Worm (Caenorhabditis elegans) whole organism, late embryonic: ENCODE measurements around the gene ser-1.

Experiments
- C08G9.2 ChIP-seq: sonication (generic microtip); optimal IDR thresholded peaks from 2 replicates; lab custom pipeline; 2016; ENCODE audit warnings: mild to moderate bottlenecking, missing genetic modification characterization, moderate library complexity, missing compliant biosample characterization
- F13H6.1 ChIP-seq: sonication (generic microtip); optimal IDR thresholded peaks from 2 replicates; lab custom pipeline; 2016; ENCODE audit warnings: missing genetic modification characterization, missing compliant biosample characterization
- K09A11.1 ChIP-seq: sonication (generic microtip); optimal IDR thresholded peaks from 2 replicates; lab custom pipeline; 2017; ENCODE audit warnings: antibody characterized with exemption, mild to moderate bottlenecking, missing genetic modification characterization, missing compliant biosample characterization; ENCODE audit not compliant: insufficient read depth
- T23F11.4 ChIP-seq: fragments of 200-800 bp; sonication (Bioruptor generic); optimal IDR thresholded peaks from 2 replicates; lab custom pipeline; 2018; ENCODE audit warnings: mild to moderate bottlenecking, missing genetic modification characterization, missing compliant biosample characterization
- Y22D7AL.16 ChIP-seq: sonication (generic microtip); optimal IDR thresholded peaks from 2 replicates; lab custom pipeline; 2016; ENCODE audit warnings: missing genetic modification characterization, missing compliant biosample characterization
- ahr-1 ChIP-seq: sonication (generic microtip); optimal IDR thresholded peaks from 2 replicates; lab custom pipeline; 2016; ENCODE audit warnings: missing genetic modification characterization, missing compliant biosample characterization
- ama-1 ChIP-seq: fragments of 150-350 bp; optimal IDR thresholded peaks from 2 replicates; lab custom pipeline; 2014
- ceh-14 ChIP-seq: sonication (generic microtip); optimal IDR thresholded peaks from 2 replicates; lab custom pipeline; 2016; ENCODE audit warnings: missing genotype, missing genetic modification characterization, missing compliant biosample characterization
- ceh-18 ChIP-seq: sonication (generic microtip); optimal IDR thresholded peaks from 2 replicates; lab custom pipeline; 2016; ENCODE audit warnings: missing genetic modification characterization, missing compliant biosample characterization
- ceh-19 ChIP-seq: fragments of 200-800 bp; sonication (Bioruptor generic); optimal IDR thresholded peaks from 2 replicates; lab custom pipeline; 2018; ENCODE audit warnings: mild to moderate bottlenecking, missing genetic modification characterization, missing compliant biosample characterization
- ceh-2 ChIP-seq: sonication (generic microtip); optimal IDR thresholded peaks from 2 replicates; lab custom pipeline; 2016; ENCODE audit warnings: missing genotype, missing genetic modification characterization, missing compliant biosample characterization
- ceh-24 ChIP-seq: sonication (generic microtip); optimal IDR thresholded peaks from 2 replicates; lab custom pipeline; 2016; ENCODE audit warnings: mild to moderate bottlenecking, missing genetic modification characterization, missing compliant biosample characterization
- ceh-31 ChIP-seq: sonication (generic microtip); optimal IDR thresholded peaks from 2 replicates; lab custom pipeline; 2016; ENCODE audit warnings: missing genetic modification characterization, missing compliant biosample characterization
- ceh-34 ChIP-seq: sonication (generic microtip); optimal IDR thresholded peaks from 2 replicates; lab custom pipeline; 2016; ENCODE audit warnings: mild to moderate bottlenecking, missing genetic modification characterization, missing compliant biosample characterization
- ceh-45 ChIP-seq: fragments of 200-800 bp; sonication (Bioruptor generic); IDR thresholded peaks from 2 replicates; pipeline ENCODE4 v1.3.6; 2022; ENCODE audit warnings: missing genetic modification reagents, missing genetic modification characterization, missing compliant biosample characterization
- ceh-6 ChIP-seq: fragments of 200-800 bp; sonication (Bioruptor generic); optimal IDR thresholded peaks from 2 replicates; lab custom pipeline; 2018; ENCODE audit warnings: mild to moderate bottlenecking, missing genetic modification characterization, missing compliant biosample characterization
- che-1 ChIP-seq: sonication (generic microtip); optimal IDR thresholded peaks from 2 replicates; lab custom pipeline; 2016; ENCODE audit warnings: mild to moderate bottlenecking, missing genetic modification characterization, missing compliant biosample characterization
- dmd-4 ChIP-seq: sonication (generic microtip); optimal IDR thresholded peaks from 2 replicates; lab custom pipeline; 2016; ENCODE audit warnings: borderline replicate concordance, missing genetic modification characterization, missing compliant biosample characterization
- elt-2 ChIP-seq: sonication (generic microtip); optimal IDR thresholded peaks from 2 replicates; lab custom pipeline; 2016; ENCODE audit warnings: missing genetic modification reagents, missing genetic modification characterization, missing compliant biosample characterization
- elt-4 ChIP-seq: sonication (generic microtip); optimal IDR thresholded peaks from 2 replicates; lab custom pipeline; 2016; ENCODE audit warnings: missing genetic modification characterization, missing compliant biosample characterization
- ets-4 ChIP-seq: sonication (generic microtip); optimal IDR thresholded peaks from 2 replicates; lab custom pipeline; 2016; ENCODE audit warnings: missing genetic modification characterization, missing compliant biosample characterization
- fkh-10 ChIP-seq: fragments of 150-350 bp; optimal IDR thresholded peaks from 2 replicates; lab custom pipeline; 2014; ENCODE audit warnings: missing biosample characterization, missing genetic modification reagents, missing genetic modification characterization
- fkh-6 ChIP-seq: sonication (generic microtip); optimal IDR thresholded peaks from 2 replicates; lab custom pipeline; 2016; ENCODE audit warnings: missing genetic modification characterization, missing compliant biosample characterization
- gmeb-2 ChIP-seq: sonication (generic microtip); optimal IDR thresholded peaks from 2 replicates; lab custom pipeline; 2016; ENCODE audit warnings: missing genetic modification characterization, inconsistent platforms, missing compliant biosample characterization
- hlh-15 ChIP-seq: sonication (generic microtip); optimal IDR thresholded peaks from 2 replicates; lab custom pipeline; 2016; ENCODE audit warnings: missing genetic modification characterization, missing compliant biosample characterization
- hlh-30 ChIP-seq: sonication (generic microtip); optimal IDR thresholded peaks from 2 replicates; lab custom pipeline; 2017; ENCODE audit warnings: antibody characterized with exemption, missing genetic modification characterization, missing compliant biosample characterization; ENCODE audit not compliant: insufficient read depth
- hlh-8 ChIP-seq: sonication (generic microtip); optimal IDR thresholded peaks from 2 replicates; lab custom pipeline; 2016; ENCODE audit warnings: missing genotype, missing genetic modification characterization, missing compliant biosample characterization
- lim-6 ChIP-seq: sonication (generic microtip); optimal IDR thresholded peaks from 2 replicates; lab custom pipeline; 2016; ENCODE audit warnings: missing genetic modification characterization, missing compliant biosample characterization
- mec-3 ChIP-seq: sonication (generic microtip); optimal IDR thresholded peaks from 2 replicates; lab custom pipeline; 2016; ENCODE audit warnings: borderline replicate concordance, missing genetic modification characterization, missing compliant biosample characterization
- nfya-1 ChIP-seq: sonication (generic microtip); optimal IDR thresholded peaks from 2 replicates; lab custom pipeline; 2017; ENCODE audit warnings: missing genetic modification characterization, mild to moderate bottlenecking, missing compliant biosample characterization, antibody characterized with exemption, moderate library complexity
- nhr-232 ChIP-seq: sonication (generic microtip); optimal IDR thresholded peaks from 2 replicates; lab custom pipeline; 2016; ENCODE audit warnings: missing genetic modification characterization, missing compliant biosample characterization
- npax-4 ChIP-seq: sonication (generic microtip); optimal IDR thresholded peaks from 2 replicates; lab custom pipeline; 2016; ENCODE audit warnings: missing genetic modification characterization, missing compliant biosample characterization
- pag-3 ChIP-seq: sonication (generic microtip); optimal IDR thresholded peaks from 2 replicates; lab custom pipeline; 2016; ENCODE audit warnings: missing compliant biosample characterization, missing genetic modification characterization, borderline replicate concordance
- pat-9 ChIP-seq: fragments of 200-800 bp; sonication (Bioruptor generic); optimal IDR thresholded peaks from 2 replicates; lab custom pipeline; 2018; ENCODE audit warnings: mild to moderate bottlenecking, missing genetic modification characterization, moderate library complexity, missing compliant biosample characterization
- pax-1 ChIP-seq: fragments of 150-350 bp; optimal IDR thresholded peaks from 2 replicates; lab custom pipeline; 2014; ENCODE audit warnings: missing biosample characterization, missing genetic modification characterization
- pha-2 ChIP-seq: sonication (generic microtip); optimal IDR thresholded peaks from 2 replicates; lab custom pipeline; 2017; ENCODE audit warnings: mild to moderate bottlenecking, missing genetic modification characterization, missing compliant biosample characterization
- pha-4 ChIP-seq: fragments of 150-350 bp; optimal IDR thresholded peaks from 2 replicates; lab custom pipeline; 2018; ENCODE audit warnings: missing biosample characterization, missing genetic modification reagents, missing genetic modification characterization
- pqm-1 ChIP-seq: sonication (generic microtip); optimal IDR thresholded peaks from 2 replicates; lab custom pipeline; 2016; ENCODE audit warnings: missing genetic modification characterization, missing compliant biosample characterization
- pros-1 ChIP-seq: fragments of 150-350 bp; optimal IDR thresholded peaks from 2 replicates; lab custom pipeline; 2014; ENCODE audit warnings: missing biosample characterization, missing genetic modification reagents, missing genetic modification characterization
- sox-2 ChIP-seq: fragments of 200-800 bp; sonication (Bioruptor generic); IDR thresholded peaks from 2 replicates; pipeline ENCODE4 v1.3.6; 2022; ENCODE audit warnings: missing genetic modification reagents, missing genetic modification characterization, missing compliant biosample characterization
- syd-9 ChIP-seq: sonication (generic microtip); optimal IDR thresholded peaks from 2 replicates; lab custom pipeline; 2016; ENCODE audit warnings: mild to moderate bottlenecking, missing genetic modification characterization, moderate library complexity, missing compliant biosample characterization
- tbx-2 ChIP-seq: sonication (generic microtip); optimal IDR thresholded peaks from 2 replicates; lab custom pipeline; 2016; ENCODE audit warnings: missing genetic modification characterization, missing compliant biosample characterization
- unc-3 ChIP-seq, 2 experiments: fragments of 200-800 bp in 1 of 2; sonication (Bioruptor generic) in 1 of 2; sonication (generic microtip) in 1 of 2; conservative IDR thresholded peaks in 1 of 2; optimal IDR thresholded peaks in 1 of 2; 2 replicates each; pipeline versions ENCODE4 v1.3.6 to Lab custom; 2016 to 2022; ENCODE audit warnings: missing compliant biosample characterization in 2 of 2, missing genetic modification characterization in 2 of 2, missing genetic modification reagents in 1 of 2
- unc-42 ChIP-seq: sonication (generic microtip); optimal IDR thresholded peaks from 2 replicates; lab custom pipeline; 2016; ENCODE audit warnings: missing genotype, missing genetic modification characterization, missing compliant biosample characterization
- unc-55 ChIP-seq: sonication (generic microtip); optimal IDR thresholded peaks from 2 replicates; lab custom pipeline; 2017; ENCODE audit warnings: missing biosample characterization, missing genetic modification reagents, missing genetic modification characterization
- unc-86 ChIP-seq: sonication (generic microtip); optimal IDR thresholded peaks from 2 replicates; lab custom pipeline; 2016; ENCODE audit warnings: missing genetic modification characterization, missing compliant biosample characterization
- zip-5 ChIP-seq: sonication (generic microtip); optimal IDR thresholded peaks from 2 replicates; lab custom pipeline; 2016; ENCODE audit warnings: missing genetic modification characterization, missing compliant biosample characterization
- ztf-16 ChIP-seq: sonication (generic microtip); optimal IDR thresholded peaks from 2 replicates; lab custom pipeline; 2017; ENCODE audit warnings: missing genetic modification characterization, missing compliant biosample characterization

The ser-1 gene

ce11 chrX:16602457-16602856 is 22.9 kb downstream of the ser-1 start, which contains the start of gene F59C12.4 (continued):
- peak; percentile 1 for TF ChIP-seq npax-4 (tag; lab: Kevin White, UChicago)
- no peak for TF ChIP-seq fkh-10 (GFP tag; lab: Kevin White, UChicago)
- no peak for TF ChIP-seq ama-1
- TF ChIP-seq unc-86 (tag; lab: Kevin White, UChicago), result peak; percentile 28
- TF ChIP-seq dmd-4 (tag; lab: Kevin White, UChicago), result no peak
- no peak for TF ChIP-seq ahr-1 (tag; lab: Kevin White, UChicago)
- no peak for TF ChIP-seq hlh-8
- peak; percentile 27 for TF ChIP-seq Y22D7AL.16 (tag; lab: Kevin White, UChicago)
- TF ChIP-seq pqm-1 (tag; lab: Kevin White, UChicago), result no peak
- no peak for TF ChIP-seq hlh-15 (tag; lab: Kevin White, UChicago)
- TF ChIP-seq syd-9 (tag; lab: Kevin White, UChicago), result no peak
- no peak for TF ChIP-seq ceh-18 (tag; lab: Kevin White, UChicago)
- TF ChIP-seq C08G9.2 (tag; lab: Kevin White, UChicago), result peak; percentile 14
- TF ChIP-seq ceh-6 (GFP tag; lab: Kevin White, UChicago), result peak; percentile 57
- TF ChIP-seq ceh-24 (tag; lab: Kevin White, UChicago), result no peak
- no peak for TF ChIP-seq elt-4 (tag; lab: Kevin White, UChicago)
- no peak for TF ChIP-seq ceh-45 (GFP tag; lab: Robert Waterston, UW)
- TF ChIP-seq nhr-232 (tag; lab: Kevin White, UChicago), result peak; percentile 28
- TF ChIP-seq unc-42 (tag; lab: Kevin White, UChicago), result no peak
- TF ChIP-seq pros-1 (tag; lab: Kevin White, UChicago), result no peak
- peak; percentile 3 for TF ChIP-seq pha-2 (tag; lab: Kevin White, UChicago)
- TF ChIP-seq nfya-1 (tag; lab: Kevin White, UChicago), result no peak
- peak; percentile 53 for TF ChIP-seq elt-2
- TF ChIP-seq mec-3, result no peak
- no peak for TF ChIP-seq fkh-6
- no peak for TF ChIP-seq ztf-16 (tag; lab: Kevin White, UChicago)

- TF ChIP-seq elt-4 (tag; lab: Kevin White, UChicago) (no peak), elt-2 (no peak), npax-4 (tag; lab: Kevin White, UChicago) (no peak), ceh-2 (tag; lab: Kevin White, UChicago) (no peak), pax-1 (no peak), ceh-24 (tag; lab: Kevin White, UChicago) (no peak), ceh-34 (tag; lab: Kevin White, UChicago) (no peak), fkh-10 (GFP tag; lab: Kevin White, UChicago) (no peak), che-1 (tag; lab: Kevin White, UChicago) (no peak), unc-3 (GFP tag; conservative IDR thresholded peaks at IDR 0.05; lab: Robert Waterston, UW) (no peak), unc-3 (tag; optimal IDR thresholded peaks at IDR 0.05; lab: Kevin White, UChicago) (no peak), pag-3 (no peak), gmeb-2 (tag; lab: Kevin White, UChicago) (no peak)
These were observed 24.6 kb downstream of the ser-1 start for ce11 chrX:16604096-16604495.

- no peak for TF ChIP-seq ceh-31 (tag; lab: Kevin White, UChicago)
- TF ChIP-seq npax-4 (tag; lab: Kevin White, UChicago), result no peak
- TF ChIP-seq sox-2, result no peak
- peak; percentile 5 for TF ChIP-seq tbx-2 (tag; lab: Kevin White, UChicago)
- TF ChIP-seq K09A11.1, result peak; percentile 55
- peak; percentile 19 for TF ChIP-seq ceh-14
- TF ChIP-seq ceh-34 (tag; lab: Kevin White, UChicago), result no peak
- TF ChIP-seq unc-55 (GFP tag; lab: Kevin White, UChicago), result no peak
- TF ChIP-seq nhr-232 (tag; lab: Kevin White, UChicago), result no peak
- TF ChIP-seq ceh-24 (tag; lab: Kevin White, UChicago), result peak; percentile 20
- TF ChIP-seq pha-2 (tag; lab: Kevin White, UChicago), result peak; percentile 11
- TF ChIP-seq ets-4 (tag; lab: Kevin White, UChicago), result no peak
- no peak for TF ChIP-seq pag-3
- peak; percentile 73 for TF ChIP-seq hlh-30 (tag; lab: Kevin White, UChicago)
- no peak for TF ChIP-seq F13H6.1
- peak; percentile 63 for TF ChIP-seq pat-9 (tag; lab: Kevin White, UChicago)
- TF ChIP-seq lim-6 (tag; lab: Kevin White, UChicago), result no peak
- TF ChIP-seq che-1 (tag; lab: Kevin White, UChicago), result peak; percentile 70
- no peak for TF ChIP-seq pha-4 (tag; lab: Kevin White, UChicago)
- TF ChIP-seq ceh-19 (GFP tag; lab: Kevin White, UChicago), result peak; percentile 62
- no peak for TF ChIP-seq T23F11.4
- TF ChIP-seq ceh-2 (tag; lab: Kevin White, UChicago), result peak; percentile 37
- TF ChIP-seq zip-5 (tag; lab: Kevin White, UChicago), result peak; percentile 8
- TF ChIP-seq pax-1, result no peak
These were observed 25.0 kb downstream of the ser-1 start for ce11 chrX:16604566-16604965.
